Worm (Caenorhabditis elegans) whole organism, L2 larva: ENCODE results near the gene frpr-15.

Source experiments
- C34F6.9 ChIP-seq: fragments of 150-350 bp; optimal IDR thresholded peaks from 2 replicates; lab custom pipeline; 2014; ENCODE audit warnings: missing biosample characterization, missing genetic modification characterization
- F13H6.1 ChIP-seq: sonication (generic microtip); optimal IDR thresholded peaks from 2 replicates; lab custom pipeline; 2016; ENCODE audit warnings: missing genetic modification characterization, missing compliant biosample characterization
- R02D3.7 ChIP-seq: fragments of 150-350 bp; optimal IDR thresholded peaks from 2 replicates; lab custom pipeline; 2014; ENCODE audit warnings: missing biosample characterization, missing genetic modification characterization
- Y55F3AM.14 ChIP-seq: fragments of 200-800 bp; sonication (Bioruptor generic); optimal IDR thresholded peaks from 2 replicates; lab custom pipeline; 2018; ENCODE audit warnings: mild to moderate bottlenecking, missing genetic modification characterization, missing compliant biosample characterization
- ZK546.5 ChIP-seq: sonication (generic microtip); optimal IDR thresholded peaks from 2 replicates; lab custom pipeline; 2017; ENCODE audit warnings: missing biosample characterization, missing genetic modification characterization
- alr-1 ChIP-seq: fragments of 150-350 bp; optimal IDR thresholded peaks from 2 replicates; lab custom pipeline; 2014; ENCODE audit warnings: missing biosample characterization, missing genetic modification characterization
- aly-2 ChIP-seq: fragments of 150-350 bp; optimal IDR thresholded peaks from 2 replicates; lab custom pipeline; 2014; ENCODE audit warnings: missing biosample characterization, missing genetic modification characterization
- ama-1 ChIP-seq: fragments of 150-350 bp; optimal IDR thresholded peaks from 2 replicates; lab custom pipeline; 2018; ENCODE audit warnings: inconsistent platforms
- blmp-1 ChIP-seq: sonication (generic microtip); optimal IDR thresholded peaks from 2 replicates; lab custom pipeline; 2017; ENCODE audit warnings: missing genetic modification characterization, mild to moderate bottlenecking, missing compliant biosample characterization, antibody characterized with exemption, moderate library complexity; ENCODE audit not compliant: insufficient read depth
- ceh-16 ChIP-seq: fragments of 150-350 bp; optimal IDR thresholded peaks from 2 replicates; lab custom pipeline; 2014; ENCODE audit warnings: missing biosample characterization, missing genetic modification characterization
- ceh-82 ChIP-seq: fragments of 150-350 bp; optimal IDR thresholded peaks from 2 replicates; lab custom pipeline; 2014; ENCODE audit warnings: missing biosample characterization, missing genetic modification characterization
- crh-2 ChIP-seq: sonication (generic microtip); optimal IDR thresholded peaks from 2 replicates; lab custom pipeline; 2017; ENCODE audit warnings: missing biosample characterization, missing genetic modification characterization
- dmd-4 ChIP-seq: sonication (generic microtip); optimal IDR thresholded peaks from 2 replicates; lab custom pipeline; 2017; ENCODE audit warnings: missing biosample characterization, missing genetic modification characterization
- egl-27 ChIP-seq: sonication (generic microtip); optimal IDR thresholded peaks from 3 replicates; lab custom pipeline; 2017; ENCODE audit warnings: missing biosample characterization, missing genetic modification reagents, missing genetic modification characterization
- elt-1 ChIP-seq: fragments of 150-350 bp; optimal IDR thresholded peaks from 2 replicates; lab custom pipeline; 2014; ENCODE audit warnings: missing biosample characterization, missing genetic modification characterization
- elt-3 ChIP-seq: sonication (generic microtip); optimal IDR thresholded peaks from 2 replicates; lab custom pipeline; 2017; ENCODE audit warnings: missing biosample characterization, missing genetic modification characterization
- fos-1 ChIP-seq: fragments of 150-350 bp; optimal IDR thresholded peaks from 2 replicates; lab custom pipeline; 2014; ENCODE audit warnings: missing biosample characterization, missing genetic modification characterization
- gmeb-1 ChIP-seq: fragments of 150-350 bp; optimal IDR thresholded peaks from 2 replicates; lab custom pipeline; 2014; ENCODE audit warnings: missing biosample characterization, missing genetic modification characterization
- lin-11 ChIP-seq: fragments of 150-350 bp; sonication (generic microtip); optimal IDR thresholded peaks from 2 replicates; lab custom pipeline; 2014; ENCODE audit warnings: missing biosample characterization, missing genetic modification characterization, inconsistent platforms, mixed read lengths
- lin-13 ChIP-seq: fragments of 150-350 bp; optimal IDR thresholded peaks from 2 replicates; lab custom pipeline; 2014; ENCODE audit warnings: missing biosample characterization, missing genetic modification reagents, missing genetic modification characterization
- lin-39 ChIP-seq: fragments of 150-350 bp; optimal IDR thresholded peaks from 2 replicates; lab custom pipeline; 2014; ENCODE audit warnings: missing biosample characterization, missing genetic modification reagents, missing genetic modification characterization
- lsy-2 ChIP-seq, 2 experiments: fragments of 150-350 bp in 1 of 2; sonication (generic microtip) in 1 of 2; optimal IDR thresholded peaks; 2 replicates each; lab custom pipeline; 2014 to 2017; ENCODE audit warnings: missing biosample characterization in 2 of 2, missing genetic modification characterization in 2 of 2
- mab-5 ChIP-seq: fragments of 150-350 bp; optimal IDR thresholded peaks from 2 replicates; lab custom pipeline; 2014; ENCODE audit warnings: missing biosample characterization, missing genetic modification characterization
- mbf-1 ChIP-seq: sonication (generic microtip); optimal IDR thresholded peaks from 2 replicates; lab custom pipeline; 2017; ENCODE audit warnings: missing biosample characterization, missing genetic modification characterization
- mdl-1 ChIP-seq, 2 experiments: fragments of 150-350 bp in 1 of 2; sonication (generic microtip) in 1 of 2; optimal IDR thresholded peaks; 2 replicates each; lab custom pipeline; 2017; ENCODE audit warnings: missing biosample characterization in 2 of 2, missing genetic modification characterization in 2 of 2
- nhr-10 ChIP-seq: sonication (generic microtip); optimal IDR thresholded peaks from 2 replicates; lab custom pipeline; 2017; ENCODE audit warnings: missing biosample characterization, missing genetic modification characterization
- nhr-11 ChIP-seq: fragments of 150-350 bp; optimal IDR thresholded peaks from 2 replicates; lab custom pipeline; 2014; ENCODE audit warnings: missing biosample characterization, missing genetic modification characterization
- nhr-12 ChIP-seq: fragments of 150-350 bp; optimal IDR thresholded peaks from 2 replicates; lab custom pipeline; 2014; ENCODE audit warnings: missing biosample characterization, missing genetic modification characterization
- nhr-129 ChIP-seq: fragments of 150-350 bp; optimal IDR thresholded peaks from 2 replicates; lab custom pipeline; 2014; ENCODE audit warnings: missing biosample characterization, missing genetic modification characterization
- nhr-21 ChIP-seq: fragments of 150-350 bp; optimal IDR thresholded peaks from 2 replicates; lab custom pipeline; 2014; ENCODE audit warnings: missing biosample characterization, missing genetic modification characterization
- nhr-23 ChIP-seq: fragments of 150-350 bp; optimal IDR thresholded peaks from 2 replicates; lab custom pipeline; 2014; ENCODE audit warnings: missing biosample characterization, missing genetic modification reagents, missing genetic modification characterization
- nhr-237 ChIP-seq: fragments of 150-350 bp; optimal IDR thresholded peaks from 2 replicates; lab custom pipeline; 2014; ENCODE audit warnings: missing biosample characterization, missing genetic modification characterization
- nhr-25 ChIP-seq: fragments of 150-350 bp; sonication (generic microtip); optimal IDR thresholded peaks from 3 replicates; lab custom pipeline; 2014; ENCODE audit warnings: missing biosample characterization, missing genetic modification characterization
- nhr-6 ChIP-seq: fragments of 150-350 bp; optimal IDR thresholded peaks from 2 replicates; lab custom pipeline; 2014; ENCODE audit warnings: missing biosample characterization, missing genetic modification characterization
- nhr-77 ChIP-seq: fragments of 150-350 bp; optimal IDR thresholded peaks from 2 replicates; lab custom pipeline; 2014; ENCODE audit warnings: missing biosample characterization, missing genetic modification characterization
- peb-1 ChIP-seq: fragments of 150-350 bp; optimal IDR thresholded peaks from 2 replicates; lab custom pipeline; 2014; ENCODE audit warnings: missing biosample characterization, missing genetic modification characterization
- sem-4 ChIP-seq: fragments of 150-350 bp; optimal IDR thresholded peaks from 2 replicates; lab custom pipeline; 2014; ENCODE audit warnings: missing biosample characterization, missing genetic modification reagents, missing genetic modification characterization
- skn-1 ChIP-seq: sonication (generic microtip); optimal IDR thresholded peaks from 2 replicates; lab custom pipeline; 2017; ENCODE audit warnings: missing biosample characterization, missing genetic modification characterization
- sma-3 ChIP-seq: sonication (generic microtip); optimal IDR thresholded peaks from 2 replicates; lab custom pipeline; 2016; ENCODE audit warnings: missing genetic modification reagents, missing genetic modification characterization, missing compliant biosample characterization
- sma-9 ChIP-seq, 2 experiments: fragments of 150-350 bp in 1 of 2; sonication (generic microtip) in 1 of 2; optimal IDR thresholded peaks; 2 replicates each; lab custom pipeline; 2014 to 2016; ENCODE audit warnings: missing genetic modification characterization in 2 of 2, mild to moderate bottlenecking in 1 of 2, missing biosample characterization in 1 of 2, missing compliant biosample characterization in 1 of 2, missing genetic modification reagents in 1 of 2, moderate library complexity in 1 of 2
- snpc-4 ChIP-seq: fragments of 150-350 bp; optimal IDR thresholded peaks from 2 replicates; lab custom pipeline; 2014; ENCODE audit warnings: missing biosample characterization, missing genetic modification characterization
- unc-39 ChIP-seq: fragments of 150-350 bp; optimal IDR thresholded peaks from 2 replicates; lab custom pipeline; 2014; ENCODE audit warnings: missing biosample characterization, missing genetic modification characterization
- unc-55 ChIP-seq: fragments of 150-350 bp; sonication (generic microtip); optimal IDR thresholded peaks from 3 replicates; lab custom pipeline; 2014; ENCODE audit warnings: missing biosample characterization, missing genetic modification reagents, missing genetic modification characterization
- unc-62 ChIP-seq: fragments of 150-350 bp; optimal IDR thresholded peaks from 2 replicates; lab custom pipeline; 2014; ENCODE audit warnings: missing biosample characterization, missing genetic modification reagents, missing genetic modification characterization
- zag-1 ChIP-seq: fragments of 150-350 bp; optimal IDR thresholded peaks from 2 replicates; lab custom pipeline; 2014; ENCODE audit warnings: missing biosample characterization, missing genetic modification characterization
- ztf-1 ChIP-seq: fragments of 200-800 bp; sonication (Bioruptor generic); conservative IDR thresholded peaks from 2 replicates; pipeline ENCODE4 v1.3.6; 2022; ENCODE audit warnings: missing genetic modification characterization, missing compliant biosample characterization
- ztf-11 ChIP-seq: sonication (generic microtip); optimal IDR thresholded peaks from 2 replicates; lab custom pipeline; 2017; ENCODE audit warnings: missing biosample characterization, missing genetic modification characterization
- ztf-4 ChIP-seq: fragments of 150-350 bp; optimal IDR thresholded peaks from 2 replicates; lab custom pipeline; 2014; ENCODE audit warnings: missing biosample characterization, missing genetic modification characterization

Gene frpr-15

DNA sequence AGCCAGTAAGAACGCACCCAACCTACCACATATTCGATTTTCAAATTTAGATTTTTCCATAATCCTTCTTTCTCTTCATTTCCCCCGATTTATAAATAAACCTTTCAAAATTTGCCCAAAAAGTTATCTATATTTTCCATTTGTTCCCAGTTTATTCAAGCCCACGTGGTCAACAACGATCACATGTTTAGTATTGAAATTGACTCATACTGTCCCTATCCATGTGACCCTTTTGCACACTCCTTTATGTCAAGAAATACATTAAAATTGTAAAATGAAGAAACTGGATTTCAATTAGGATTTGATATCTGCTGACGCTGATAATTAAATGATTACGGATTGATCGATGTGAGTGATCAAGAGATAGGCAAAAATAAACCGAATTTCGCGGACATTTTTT is 44.7 kb upstream of the frpr-15 start (continued):
- no peak for TF ChIP-seq lin-13 (GFP tag; lab: Kevin White, UChicago)
- TF ChIP-seq dmd-4 (tag; lab: Kevin White, UChicago) = no peak
- peak in 1 of 2 experiments; percentile 27 for TF ChIP-seq mdl-1 (tag; optimal IDR thresholded peaks at IDR 0.05; lab: Kevin White, UChicago)
- TF ChIP-seq lin-11 (tag; lab: Kevin White, UChicago) = no peak
- TF ChIP-seq unc-62 (GFP tag; lab: Kevin White, UChicago) = no peak
- no peak for TF ChIP-seq mbf-1 (tag; lab: Kevin White, UChicago)
- no peak for TF ChIP-seq lin-39 (tag; lab: Kevin White, UChicago)
- no peak for TF ChIP-seq nhr-25 (tag; lab: Kevin White, UChicago)
- no peak for TF ChIP-seq lsy-2 (tag; optimal IDR thresholded peaks at IDR 0.05; lab: Kevin White, UChicago)
- TF ChIP-seq, all 48 proteins: peak for 10

ce11 chrV:12636248-12636647 is 43.7 kb upstream of the frpr-15 start:
- TF ChIP-seq zag-1 = no peak
- TF ChIP-seq F13H6.1 = peak; percentile 41
- peak; percentile 62 for TF ChIP-seq sma-9 (GFP tag; optimal IDR thresholded peaks at IDR 0.05; lab: Kevin White, UChicago)
- no peak for TF ChIP-seq sma-9 (tag; optimal IDR thresholded peaks at IDR 0.05; lab: Kevin White, UChicago)
- no peak for TF ChIP-seq aly-2 (tag; lab: Kevin White, UChicago)
- no peak for TF ChIP-seq elt-1 (tag; lab: Kevin White, UChicago)
- no peak for TF ChIP-seq elt-3
- TF ChIP-seq nhr-129 (tag; lab: Kevin White, UChicago) = peak; percentile 55
- no peak for TF ChIP-seq alr-1 (tag; lab: Kevin White, UChicago)
- TF ChIP-seq ztf-1 (GFP tag; lab: Robert Waterston, UW) = no peak
- TF ChIP-seq nhr-11 = no peak
- no peak for TF ChIP-seq egl-27 (tag; lab: Kevin White, UChicago)
- peak; percentile 71 for TF ChIP-seq nhr-25 (tag; lab: Kevin White, UChicago)
- no peak for TF ChIP-seq peb-1 (tag; lab: Kevin White, UChicago)
- peak; percentile 16 for TF ChIP-seq crh-2
- no peak for TF ChIP-seq mdl-1 (tag; optimal IDR thresholded peaks at IDR 0.05; lab: Kevin White, UChicago)
- no peak for TF ChIP-seq R02D3.7 (tag; lab: Kevin White, UChicago)
- TF ChIP-seq sem-4 (tag; lab: Kevin White, UChicago) = peak; percentile 24
- TF ChIP-seq lin-39 (tag; lab: Kevin White, UChicago) = no peak
- no peak for TF ChIP-seq unc-55
- TF ChIP-seq Y55F3AM.14 (GFP tag; lab: Kevin White, UChicago) = no peak
- TF ChIP-seq lin-13 (GFP tag; lab: Kevin White, UChicago) = no peak
- TF ChIP-seq nhr-10 (tag; lab: Kevin White, UChicago) = no peak
- no peak for TF ChIP-seq nhr-12 (tag; lab: Kevin White, UChicago)
- no peak for TF ChIP-seq snpc-4 (tag; lab: Kevin White, UChicago)
- no peak for TF ChIP-seq nhr-77 (tag; lab: Kevin White, UChicago)
- no peak for TF ChIP-seq ztf-11 (tag; lab: Kevin White, UChicago)
- TF ChIP-seq gmeb-1 (tag; lab: Kevin White, UChicago) = no peak
- no peak for TF ChIP-seq skn-1 (tag; lab: Kevin White, UChicago)
- no peak for TF ChIP-seq nhr-21 (tag; lab: Kevin White, UChicago)
- TF ChIP-seq lsy-2 (tag; optimal IDR thresholded peaks at IDR 0.05; lab: Kevin White, UChicago) = peak in 1 of 2 experiments; percentile 31
- TF ChIP-seq nhr-6 (tag; lab: Kevin White, UChicago) = no peak
- no peak for TF ChIP-seq nhr-23
- TF ChIP-seq ZK546.5 (tag; lab: Kevin White, UChicago) = no peak
- no peak for TF ChIP-seq unc-39 (tag; lab: Kevin White, UChicago)
- TF ChIP-seq nhr-237 (tag; lab: Kevin White, UChicago) = no peak
- no peak for TF ChIP-seq fos-1 (tag; lab: Kevin White, UChicago)
- TF ChIP-seq lin-11 (tag; lab: Kevin White, UChicago) = no peak
- TF ChIP-seq unc-62 (GFP tag; lab: Kevin White, UChicago) = no peak
- TF ChIP-seq mab-5 (tag; lab: Kevin White, UChicago) = peak; percentile 17
- no peak for TF ChIP-seq sma-3
- no peak for TF ChIP-seq ztf-4 (tag; lab: Kevin White, UChicago)
- TF ChIP-seq mbf-1 (tag; lab: Kevin White, UChicago) = no peak
- no peak for TF ChIP-seq blmp-1 (tag; lab: Kevin White, UChicago)
- TF ChIP-seq C34F6.9 (tag; lab: Kevin White, UChicago) = peak; percentile 3
- no peak for TF ChIP-seq ceh-82 (tag; lab: Kevin White, UChicago)
- TF ChIP-seq ama-1 (lab: Kevin White, UChicago) = no peak
- no peak for TF ChIP-seq ceh-16
- TF ChIP-seq dmd-4 (tag; lab: Kevin White, UChicago) = no peak
